Worm (Caenorhabditis elegans) whole organism, midembryonic: ENCODE data around the gene C15H9.11.

Source experiments
- T22C8.4 ChIP-seq: fragments of 200-800 bp; sonication (Bioruptor generic); IDR thresholded peaks from 2 replicates; pipeline ENCODE4 v1.3.6; 2022; ENCODE audit warnings: missing genetic modification characterization, missing compliant biosample characterization
- cog-1 ChIP-seq: sonication (generic microtip); optimal IDR thresholded peaks from 2 replicates; lab custom pipeline; 2016; ENCODE audit warnings: missing genetic modification characterization, missing compliant biosample characterization
- flt-1 ChIP-seq: fragments of 200-800 bp; sonication (Bioruptor generic); IDR thresholded peaks from 2 replicates; pipeline ENCODE4 v1.3.6; 2022; ENCODE audit warnings: missing genetic modification characterization, missing compliant biosample characterization
- klf-2 ChIP-seq: fragments of 200-800 bp; sonication (Bioruptor generic); conservative IDR thresholded peaks from 2 replicates; pipeline ENCODE4 v1.3.6; 2022; ENCODE audit warnings: missing genetic modification reagents, missing genetic modification characterization, missing compliant biosample characterization
- ref-1 ChIP-seq: fragments of 200-800 bp; sonication (Bioruptor generic); conservative IDR thresholded peaks from 2 replicates; pipeline ENCODE4 v1.3.6; 2022; ENCODE audit warnings: missing genetic modification reagents, missing genetic modification characterization, missing compliant biosample characterization
- ztf-23 ChIP-seq: fragments of 200-800 bp; sonication (Bioruptor generic); IDR thresholded peaks from 2 replicates; pipeline ENCODE4 v1.3.6; 2022; ENCODE audit warnings: missing genetic modification reagents, missing genetic modification characterization, missing compliant biosample characterization

DNA sequence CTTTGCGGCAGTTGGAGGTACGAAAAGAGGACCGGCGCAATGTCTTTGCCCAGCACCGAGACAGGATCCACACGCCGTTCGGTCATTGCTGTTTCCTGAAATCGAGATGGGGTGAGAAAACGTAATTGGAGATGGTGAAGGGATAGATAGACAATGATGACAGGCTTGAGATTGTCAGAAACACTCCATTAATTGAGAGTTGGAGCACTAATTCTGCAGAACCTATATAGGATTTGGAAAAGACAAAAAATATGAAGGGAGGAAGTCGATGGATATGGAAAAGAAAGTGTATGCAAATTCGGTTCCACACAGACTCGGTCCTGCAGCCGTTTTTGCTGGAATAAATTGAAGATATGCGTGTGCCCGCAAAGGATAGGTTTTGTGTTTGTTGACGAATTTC is 35.0 kb upstream of the C15H9.11 start, which contains the start of gene Y72A10A.1:
- TF ChIP-seq cog-1 (no peak), klf-2 (GFP tag; lab: Robert Waterston, UW) (no peak), ref-1 (GFP tag; lab: Robert Waterston, UW) (no peak), T22C8.4 (no peak), ztf-23 (GFP tag; lab: Robert Waterston, UW) (no peak), flt-1 (GFP tag; lab: Robert Waterston, UW) (no peak)
